In the genomic region with DNA sequence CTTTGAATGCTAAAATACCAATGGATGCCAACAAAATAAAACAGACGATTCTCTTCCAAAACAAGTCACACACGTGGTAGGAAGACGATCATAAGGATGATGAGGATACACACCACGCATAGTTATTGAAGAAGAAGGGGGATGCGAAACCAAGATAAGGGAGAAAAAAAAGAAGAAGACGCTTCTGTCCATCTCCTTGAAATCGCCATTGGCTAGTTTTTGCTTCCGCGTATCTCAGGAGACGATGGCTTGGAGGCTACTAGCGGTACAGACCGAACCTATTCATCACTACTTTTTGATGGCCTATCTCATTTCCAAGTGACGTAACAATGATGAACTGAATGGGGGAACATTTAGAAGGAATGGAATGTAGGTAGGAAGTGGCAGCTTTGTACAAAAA, we compare ENCODE assay signal across 2 worm cellular contexts.
A peak's percentile ranks its signal among the peaks of the same experiment; 100 is the strongest.
TF ChIP-seq lines count a peak whose summit lies in the region.

No protein-coding gene starts in this region.

TF ChIP-seq in whole organism, L1 larva, 84 proteins besides CTCF, POLR2A, EP300 and RAD21 (continued from another document):
- TF ChIP-seq skn-1 (tag; optimal IDR thresholded peaks at IDR 0.05; lab: Kevin White, UChicago) (no peak), jun-1 (tag; optimal IDR thresholded peaks at IDR 0.05; lab: Kevin White, UChicago) (no peak), egl-13 (tag; optimal IDR thresholded peaks at IDR 0.05; lab: Kevin White, UChicago) (no peak), elt-3 (tag; optimal IDR thresholded peaks at IDR 0.05; lab: Kevin White, UChicago) (peak in 2 of 6 experiments; percentile 38 to 41), dsc-1 (tag; optimal IDR thresholded peaks at IDR 0.05; lab: Kevin White, UChicago) (no peak), Y116A8C.19 (tag; optimal IDR thresholded peaks at IDR 0.05; lab: Kevin White, UChicago; ENCODE audit: borderline replicate concordance) (no peak), ceh-90 (tag; optimal IDR thresholded peaks at IDR 0.05; lab: Kevin White, UChicago) (no peak), efl-1 (optimal IDR thresholded peaks at IDR 0.05; lab: Kevin White, UChicago) (no peak), efl-1 (GFP tag; optimal IDR thresholded peaks at IDR 0.05 in 1 of 2; lab: Kevin White, UChicago) (no peak), lin-15B (tag; optimal IDR thresholded peaks at IDR 0.05; lab: Kevin White, UChicago) (no peak)

TF ChIP-seq in whole organism, L4 larva, 104 proteins besides CTCF, POLR2A, EP300 and RAD21 (continued from another document):
- TF ChIP-seq lir-3 (tag; optimal IDR thresholded peaks at IDR 0.05; lab: Kevin White, UChicago) (no peak), unc-39 (tag; optimal IDR thresholded peaks at IDR 0.05; lab: Kevin White, UChicago) (no peak), saeg-2 (GFP tag; IDR thresholded peaks at IDR 0.05; lab: Robert Waterston, UW) (no peak), sdz-12 (GFP tag; optimal IDR thresholded peaks at IDR 0.05; lab: Kevin White, UChicago) (no peak), Y75B8A.6 (GFP tag; IDR thresholded peaks at IDR 0.05; lab: Robert Waterston, UW) (no peak)
